Worm (Caenorhabditis elegans) whole organism, L4 larva: ENCODE data around the gene ttr-33.
A peak's percentile ranks its signal among the peaks of the same experiment; 100 is the strongest.

Source experiments
- arid-1 ChIP-seq: fragments of 200-800 bp; sonication (Bioruptor generic); conservative IDR thresholded peaks from 2 replicates; pipeline ENCODE4 v1.3.6; 2022; ENCODE audit warnings: missing genetic modification reagents, missing genetic modification characterization, missing compliant biosample characterization
- lin-13 ChIP-seq: fragments of 150-350 bp; optimal IDR thresholded peaks from 2 replicates; lab custom pipeline; 2014; ENCODE audit warnings: missing biosample characterization, missing genetic modification reagents, missing genetic modification characterization
- nhr-25 ChIP-seq: sonication (generic microtip); optimal IDR thresholded peaks from 2 replicates; lab custom pipeline; 2017; ENCODE audit warnings: missing genetic modification characterization, mild to moderate bottlenecking, missing compliant biosample characterization, antibody characterized with exemption, moderate library complexity, borderline replicate concordance; ENCODE audit not compliant: insufficient read depth
- nhr-28 ChIP-seq: fragments of 150-350 bp; optimal IDR thresholded peaks from 2 replicates; lab custom pipeline; 2014; ENCODE audit warnings: missing biosample characterization, missing genetic modification characterization
- nhr-76 ChIP-seq: fragments of 150-350 bp; optimal IDR thresholded peaks from 2 replicates; lab custom pipeline; 2014; ENCODE audit warnings: missing biosample characterization, missing genetic modification characterization
- pha-4 ChIP-seq, 2 experiments: fragments of 150-350 bp in 1 of 2; fragments of 200-800 bp in 1 of 2; sonication (Bioruptor generic) in 1 of 2; IDR thresholded peaks in 1 of 2; optimal IDR thresholded peaks in 1 of 2; 2 replicates each; pipeline versions ENCODE4 v1.3.6 to Lab custom; 2014 to 2022; ENCODE audit warnings: missing genetic modification characterization in 2 of 2, missing genetic modification reagents in 2 of 2, missing biosample characterization in 1 of 2, missing compliant biosample characterization in 1 of 2
- php-3 ChIP-seq: fragments of 200-800 bp; sonication (Bioruptor generic); IDR thresholded peaks from 2 replicates; pipeline ENCODE4 v1.3.6; 2022; ENCODE audit warnings: missing genetic modification reagents, missing genetic modification characterization, missing compliant biosample characterization
- unc-62 ChIP-seq, 3 experiments: fragments of 150-350 bp in 1 of 3; sonication (generic microtip); optimal IDR thresholded peaks in 2 of 3; peaks in 1 of 3; 1 replicate in 1 of 3; 2 replicates in 2 of 3; lab custom pipeline; 2014 to 2017; ENCODE audit warnings: missing biosample characterization in 3 of 3, missing genetic modification characterization in 3 of 3, missing genetic modification reagents in 3 of 3, missing genotype in 1 of 3

- TF ChIP-seq nhr-28 (tag; lab: Kevin White, UChicago) (peak; percentile 46), nhr-76 (tag; lab: Kevin White, UChicago) (no peak), lin-13 (GFP tag; lab: Kevin White, UChicago) (no peak), arid-1 (no peak), php-3 (GFP tag; lab: Robert Waterston, UW) (no peak), unc-62 (GFP tag; optimal IDR thresholded peaks at IDR 0.05 in 1 of 2; lab: Kevin White, UChicago) (peak in 1 of 2 experiments; percentile 62), unc-62 (tag; optimal IDR thresholded peaks at IDR 0.05; lab: Kevin White, UChicago) (no peak), pha-4 (GFP tag; IDR thresholded peaks at IDR 0.05; lab: Robert Waterston, UW) (no peak), pha-4 (tag; optimal IDR thresholded peaks at IDR 0.05; lab: Kevin White, UChicago) (no peak), nhr-25 (tag; lab: Kevin White, UChicago) (no peak)
These were observed 798 bp downstream of the ttr-33 start, which contains the start of gene txt-5 for ce11 chrV:7836911-7837310.
